Worm (Caenorhabditis elegans) whole organism, mixed stage, embryonic: ENCODE results near the gene stg-1.

Experiments used
- M03D4.4 ChIP-seq: sonication (generic microtip); optimal IDR thresholded peaks from 2 replicates; lab custom pipeline; 2017; ENCODE audit warnings: mild to moderate bottlenecking, missing genetic modification characterization, missing compliant biosample characterization
- bed-3 ChIP-seq: fragments of 200-800 bp; sonication (Bioruptor generic); optimal IDR thresholded peaks from 3 replicates; lab custom pipeline; 2018; ENCODE audit warnings: mild to moderate bottlenecking, missing genetic modification characterization, moderate library complexity, missing compliant biosample characterization
- blmp-1 ChIP-seq: fragments of 150-350 bp; optimal IDR thresholded peaks from 2 replicates; lab custom pipeline; 2014; ENCODE audit warnings: missing biosample characterization, missing genetic modification characterization
- ceh-43 ChIP-seq: fragments of 200-800 bp; sonication (Bioruptor generic); optimal IDR thresholded peaks from 2 replicates; lab custom pipeline; 2018; ENCODE audit warnings: mild to moderate bottlenecking, missing genetic modification characterization, moderate library complexity, missing compliant biosample characterization
- elt-1 ChIP-seq: sonication (generic microtip); optimal IDR thresholded peaks from 2 replicates; lab custom pipeline; 2017; ENCODE audit warnings: missing genetic modification characterization, mild to moderate bottlenecking, missing compliant biosample characterization, antibody characterized with exemption, moderate library complexity, borderline replicate concordance; ENCODE audit not compliant: insufficient read depth
- elt-3 ChIP-seq: fragments of 150-350 bp; optimal IDR thresholded peaks from 2 replicates; lab custom pipeline; 2014; ENCODE audit warnings: missing biosample characterization, missing genetic modification characterization
- lin-13 ChIP-seq: fragments of 150-350 bp; optimal IDR thresholded peaks from 2 replicates; lab custom pipeline; 2014; ENCODE audit warnings: missing biosample characterization, missing genetic modification characterization
- lsy-2 ChIP-seq: fragments of 150-350 bp; optimal IDR thresholded peaks from 2 replicates; lab custom pipeline; 2014; ENCODE audit warnings: missing biosample characterization, missing genetic modification characterization
- nhr-237 ChIP-seq: fragments of 150-350 bp; optimal IDR thresholded peaks from 2 replicates; lab custom pipeline; 2014; ENCODE audit warnings: missing biosample characterization, missing genetic modification characterization
- nhr-76 ChIP-seq: sonication (generic microtip); optimal IDR thresholded peaks from 2 replicates; lab custom pipeline; 2017; ENCODE audit warnings: missing biosample characterization, missing genetic modification characterization
- pha-4 ChIP-seq: fragments of 150-350 bp; optimal IDR thresholded peaks from 2 replicates; lab custom pipeline; 2018; ENCODE audit warnings: missing biosample characterization, missing genetic modification reagents, missing genetic modification characterization
- unc-39 ChIP-seq: fragments of 150-350 bp; optimal IDR thresholded peaks from 2 replicates; lab custom pipeline; 2014; ENCODE audit warnings: missing biosample characterization, missing genetic modification characterization
- unc-62 ChIP-seq: fragments of 150-350 bp; optimal IDR thresholded peaks from 2 replicates; lab custom pipeline; 2014; ENCODE audit warnings: missing biosample characterization, missing genetic modification reagents, missing genetic modification characterization

- TF ChIP-seq blmp-1 (tag; lab: Kevin White, UChicago) (no peak), elt-3 (tag; lab: Kevin White, UChicago) (no peak), lin-13 (no peak), unc-39 (tag; lab: Kevin White, UChicago) (no peak), nhr-76 (tag; lab: Kevin White, UChicago) (no peak), pha-4 (tag; lab: Kevin White, UChicago) (no peak), M03D4.4 (tag; lab: Kevin White, UChicago) (no peak), bed-3 (GFP tag; lab: Kevin White, UChicago) (no peak), ceh-43 (GFP tag; lab: Kevin White, UChicago) (no peak), nhr-237 (no peak), lsy-2 (tag; lab: Kevin White, UChicago) (no peak), elt-1 (tag; lab: Kevin White, UChicago) (no peak), unc-62 (GFP tag; lab: Kevin White, UChicago) (no peak)
Observed at ce11 chrII:10103212-10103611, 42.8 kb upstream of the stg-1 start.
